Fruit fly (Drosophila melanogaster): ENCODE data around the gene CG8840.

CG8840 gene

dm6 chr2L:3376684-3377086 is 33.7 kb upstream of the CG8840 start, which contains the start of the genes CG9662 and Ptpa (continued):
- TF ChIP-seq nerfin-1 (tag; optimal IDR thresholded peaks at IDR 0.05) (no peak), Hr78 (GFP tag; optimal IDR thresholded peaks at IDR 0.05) (no peak), CG32532 (GFP tag; IDR thresholded peaks at IDR 0.05) (peak; percentile 80), stc (GFP tag; IDR thresholded peaks at IDR 0.05) (no peak), CG12219 (GFP tag; optimal IDR thresholded peaks at IDR 0.05) (no peak), Optix (GFP tag; IDR thresholded peaks at IDR 0.05) (peak; percentile 82), CG10565 (GFP tag; optimal IDR thresholded peaks at IDR 0.05) (no peak), lilli (GFP tag; optimal IDR thresholded peaks at IDR 0.05) (peak; percentile 90), corto (GFP tag; optimal IDR thresholded peaks at IDR 0.05) (no peak), CG12391 (tag; optimal IDR thresholded peaks at IDR 0.05) (peak; percentile 89), CG6254 (GFP tag; optimal IDR thresholded peaks at IDR 0.05) (no peak), btn (GFP tag; optimal IDR thresholded peaks at IDR 0.05) (peak; percentile 41), Drgx (GFP tag; IDR thresholded peaks at IDR 0.05) (no peak), CG17568 (GFP tag; optimal IDR thresholded peaks at IDR 0.05) (no peak), jigr1 (GFP tag; IDR thresholded peaks at IDR 0.05) (peak; percentile 66; the same call in 1 of the 3 replicates), inv (GFP tag; IDR thresholded peaks at IDR 0.05; ENCODE audit: partially characterized antibody) (peak; percentile 93), Atf6 (GFP tag; IDR thresholded peaks at IDR 0.05) (peak; percentile 79), Ssrp (tag; optimal IDR thresholded peaks at IDR 0.05) (peak; percentile 79), CG8290 (GFP tag; optimal IDR thresholded peaks at IDR 0.05) (peak; percentile 71), CG8290 (tag; optimal IDR thresholded peaks at IDR 0.05) (peak in 1 of 2 experiments; percentile 80), Bteb2 (GFP tag; optimal IDR thresholded peaks at IDR 0.05) (peak; percentile 81), CG7963 (GFP tag; IDR thresholded peaks at IDR 0.05; ENCODE audit: partially characterized antibody) (peak; percentile 77), rib (GFP tag; IDR thresholded peaks at IDR 0.05) (peak; percentile 56; the same call in 1 of the 2 replicates), tll (GFP tag; optimal IDR thresholded peaks at IDR 0.05) (peak in 1 of 2 experiments; percentile 81), CG4854 (GFP tag; optimal IDR thresholded peaks at IDR 0.05) (peak; percentile 49), row (GFP tag; IDR thresholded peaks at IDR 0.05) (peak; percentile 98), CG15479 (GFP tag; optimal IDR thresholded peaks at IDR 0.05) (no peak), fd96Cb (tag; optimal IDR thresholded peaks at IDR 0.05) (peak; percentile 78), CG31441 (GFP tag; IDR thresholded peaks at IDR 0.05) (peak; percentile 72; the same call in 1 of the 2 replicates), eyg (GFP tag; optimal IDR thresholded peaks at IDR 0.05) (peak; percentile 75), Nf-YA (GFP tag; IDR thresholded peaks at IDR 0.05) (peak; percentile 45; the same call in 1 of the 2 replicates), aop (GFP tag; IDR thresholded peaks at IDR 0.05) (0 out of 2 replicates have a peak, but pooled peaks have one; percentile 32), zfh1 (GFP tag; IDR thresholded peaks at IDR 0.05) (peak; percentile 80), sd (tag; optimal IDR thresholded peaks at IDR 0.05) (no peak), unpg (GFP tag; optimal IDR thresholded peaks at IDR 0.05) (peak; percentile 66), trh (GFP tag; optimal IDR thresholded peaks at IDR 0.05) (peak; percentile 40), Meics (GFP tag; optimal IDR thresholded peaks at IDR 0.05) (peak; percentile 69), Mes4 (GFP tag; optimal IDR thresholded peaks at IDR 0.05) (peak; percentile 69), pros (GFP tag; optimal IDR thresholded peaks at IDR 0.05) (no peak), NfI (GFP tag; optimal IDR thresholded peaks at IDR 0.05) (peak; percentile 82), slou (GFP tag; optimal IDR thresholded peaks at IDR 0.05) (peak; percentile 75), Hr3 (GFP tag; optimal IDR thresholded peaks at IDR 0.05) (peak; percentile 88), dmrt11E (tag; optimal IDR thresholded peaks at IDR 0.05) (peak; percentile 78), CG2712 (tag; optimal IDR thresholded peaks at IDR 0.05) (peak; percentile 87), CG1233 (GFP tag; optimal IDR thresholded peaks at IDR 0.05) (peak; percentile 55), vfl (GFP tag; optimal IDR thresholded peaks at IDR 0.05) (peak; percentile 76), CHES-1-like (GFP tag; optimal IDR thresholded peaks at IDR 0.05) (peak; percentile 88), Dref (GFP tag; IDR thresholded peaks at IDR 0.05) (peak; percentile 36; the same call in 1 of the 2 replicates), cato (GFP tag; optimal IDR thresholded peaks at IDR 0.05; ENCODE audit: borderline replicate concordance) (peak; percentile 73), CG16863 (GFP tag; optimal IDR thresholded peaks at IDR 0.05) (peak; percentile 72)

Measured in whole organism, embryonic.